Worm (Caenorhabditis elegans) whole organism, L4 larva: ENCODE results near the gene F20C5.7.

Experiments
- daf-16 ChIP-seq, 3 experiments: sonication (generic microtip); optimal IDR thresholded peaks; 2 replicates each; lab custom pipeline; 2016 to 2017; ENCODE audit warnings: missing genetic modification characterization in 3 of 3, missing genetic modification reagents in 3 of 3, mild to moderate bottlenecking in 2 of 3, missing compliant biosample characterization in 2 of 3, missing biosample characterization in 1 of 3, moderate library complexity in 1 of 3
- dpl-1 ChIP-seq: fragments of 150-350 bp; optimal IDR thresholded peaks from 2 replicates; lab custom pipeline; 2014; ENCODE audit warnings: missing biosample characterization, missing genetic modification reagents, missing genetic modification characterization
- lsy-2 ChIP-seq, 2 experiments: fragments of 150-350 bp in 1 of 2; sonication (generic microtip) in 1 of 2; optimal IDR thresholded peaks; 2 replicates each; lab custom pipeline; 2014 to 2017; ENCODE audit warnings: missing biosample characterization in 2 of 2, missing genetic modification characterization in 2 of 2
- mxl-2 ChIP-seq: fragments of 200-800 bp; sonication (Bioruptor generic); conservative IDR thresholded peaks from 2 replicates; pipeline ENCODE4 v1.3.6; 2022; ENCODE audit warnings: missing genetic modification reagents, missing genetic modification characterization, missing compliant biosample characterization
- nhr-41 ChIP-seq: fragments of 200-800 bp; sonication (Bioruptor generic); IDR thresholded peaks from 2 replicates; pipeline ENCODE4 v1.3.6; 2022; ENCODE audit warnings: missing genetic modification reagents, missing genetic modification characterization, missing compliant biosample characterization
- nhr-77 ChIP-seq: fragments of 150-350 bp; optimal IDR thresholded peaks from 2 replicates; lab custom pipeline; 2014; ENCODE audit warnings: missing biosample characterization, missing genetic modification characterization
- tra-1 ChIP-seq: fragments of 200-800 bp; sonication (Bioruptor generic); IDR thresholded peaks from 2 replicates; pipeline ENCODE4 v1.3.6; 2022; ENCODE audit warnings: missing genetic modification reagents, missing genetic modification characterization, missing compliant biosample characterization
- zag-1 ChIP-seq: fragments of 150-350 bp; optimal IDR thresholded peaks from 2 replicates; lab custom pipeline; 2014; ENCODE audit warnings: missing biosample characterization, missing genetic modification characterization

DNA sequence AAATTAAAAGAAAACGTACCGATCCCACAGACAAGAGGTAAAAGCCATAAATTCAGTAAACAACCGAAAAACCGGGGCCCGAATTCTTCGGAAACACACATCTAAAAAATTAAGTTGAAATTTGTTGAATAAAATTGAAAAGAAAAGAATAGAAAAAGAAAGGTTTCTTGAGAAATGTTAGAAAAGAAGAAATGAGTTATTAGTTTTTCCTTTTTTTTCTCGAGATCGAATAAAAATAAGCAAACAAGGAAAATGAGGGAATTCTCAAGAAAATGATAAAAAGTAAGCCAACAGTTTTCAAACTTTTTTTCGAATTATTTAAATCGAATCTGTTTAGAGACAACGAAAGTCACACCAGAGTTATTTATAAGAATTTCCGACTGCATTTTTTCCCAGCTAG is 40.0 kb downstream of the F20C5.7 start, which contains the start of gene H23L24.4:
- TF ChIP-seq nhr-77 (tag; lab: Kevin White, UChicago) (no peak), tra-1 (GFP tag; lab: Robert Waterston, UW) (no peak), lsy-2 (tag; optimal IDR thresholded peaks at IDR 0.05; lab: Kevin White, UChicago) (no peak), dpl-1 (no peak), daf-16 (GFP tag; optimal IDR thresholded peaks at IDR 0.05; lab: Kevin White, UChicago) (no peak), daf-16 (tag; optimal IDR thresholded peaks at IDR 0.05; lab: Kevin White, UChicago) (no peak), mxl-2 (GFP tag; lab: Robert Waterston, UW) (no peak), nhr-41 (GFP tag; lab: Robert Waterston, UW) (no peak), zag-1 (tag; lab: Kevin White, UChicago) (no peak)
